Worm (Caenorhabditis elegans) whole organism, L2 larva: ENCODE results near the gene C09H10.5.

Experiments used
- ZK546.5 ChIP-seq: sonication (generic microtip); optimal IDR thresholded peaks from 2 replicates; lab custom pipeline; 2017; ENCODE audit warnings: missing biosample characterization, missing genetic modification characterization
- blmp-1 ChIP-seq: sonication (generic microtip); optimal IDR thresholded peaks from 2 replicates; lab custom pipeline; 2017; ENCODE audit warnings: missing genetic modification characterization, mild to moderate bottlenecking, missing compliant biosample characterization, antibody characterized with exemption, moderate library complexity; ENCODE audit not compliant: insufficient read depth
- elt-3 ChIP-seq: sonication (generic microtip); optimal IDR thresholded peaks from 2 replicates; lab custom pipeline; 2017; ENCODE audit warnings: missing biosample characterization, missing genetic modification characterization
- lin-11 ChIP-seq: fragments of 150-350 bp; sonication (generic microtip); optimal IDR thresholded peaks from 2 replicates; lab custom pipeline; 2014; ENCODE audit warnings: missing biosample characterization, missing genetic modification characterization, inconsistent platforms, mixed read lengths
- lin-13 ChIP-seq: fragments of 150-350 bp; optimal IDR thresholded peaks from 2 replicates; lab custom pipeline; 2014; ENCODE audit warnings: missing biosample characterization, missing genetic modification reagents, missing genetic modification characterization
- nhr-11 ChIP-seq: fragments of 150-350 bp; optimal IDR thresholded peaks from 2 replicates; lab custom pipeline; 2014; ENCODE audit warnings: missing biosample characterization, missing genetic modification characterization
- nhr-237 ChIP-seq: fragments of 150-350 bp; optimal IDR thresholded peaks from 2 replicates; lab custom pipeline; 2014; ENCODE audit warnings: missing biosample characterization, missing genetic modification characterization
- skn-1 ChIP-seq: sonication (generic microtip); optimal IDR thresholded peaks from 2 replicates; lab custom pipeline; 2017; ENCODE audit warnings: missing biosample characterization, missing genetic modification characterization
- unc-39 ChIP-seq: fragments of 150-350 bp; optimal IDR thresholded peaks from 2 replicates; lab custom pipeline; 2014; ENCODE audit warnings: missing biosample characterization, missing genetic modification characterization
- unc-62 ChIP-seq: fragments of 150-350 bp; optimal IDR thresholded peaks from 2 replicates; lab custom pipeline; 2014; ENCODE audit warnings: missing biosample characterization, missing genetic modification reagents, missing genetic modification characterization
- ztf-11 ChIP-seq: sonication (generic microtip); optimal IDR thresholded peaks from 2 replicates; lab custom pipeline; 2017; ENCODE audit warnings: missing biosample characterization, missing genetic modification characterization

ce11 chrII:11112419-11112818 lies 8.9 kb upstream of the C09H10.5 start, which contains the start of gene mat-2:
- TF ChIP-seq unc-62 (GFP tag; lab: Kevin White, UChicago) = no peak
- no peak for TF ChIP-seq blmp-1 (tag; lab: Kevin White, UChicago)
- no peak for TF ChIP-seq skn-1 (tag; lab: Kevin White, UChicago)
- TF ChIP-seq unc-39 = no peak
- TF ChIP-seq lin-13 (GFP tag; lab: Kevin White, UChicago) = no peak
- TF ChIP-seq ztf-11 (tag; lab: Kevin White, UChicago) = no peak
- TF ChIP-seq nhr-11 (tag; lab: Kevin White, UChicago) = no peak
- TF ChIP-seq elt-3 (tag; lab: Kevin White, UChicago) = no peak
- TF ChIP-seq nhr-237 (tag; lab: Kevin White, UChicago) = no peak
- TF ChIP-seq ZK546.5 (tag; lab: Kevin White, UChicago) = no peak
- no peak for TF ChIP-seq lin-11 (tag; lab: Kevin White, UChicago)
